Worm (Caenorhabditis elegans) whole organism, L1 larva: ENCODE measurements around the gene dgn-2.

ENCODE experiments used
- nhr-11 ChIP-seq: fragments of 150-350 bp; optimal IDR thresholded peaks from 2 replicates; lab custom pipeline; 2014; ENCODE audit warnings: missing biosample characterization, missing genetic modification characterization
- nhr-19 ChIP-seq: fragments of 200-800 bp; sonication (Bioruptor generic); conservative IDR thresholded peaks from 2 replicates; pipeline ENCODE4 v1.3.6; 2022; ENCODE audit warnings: missing genetic modification characterization, missing compliant biosample characterization

DNA sequence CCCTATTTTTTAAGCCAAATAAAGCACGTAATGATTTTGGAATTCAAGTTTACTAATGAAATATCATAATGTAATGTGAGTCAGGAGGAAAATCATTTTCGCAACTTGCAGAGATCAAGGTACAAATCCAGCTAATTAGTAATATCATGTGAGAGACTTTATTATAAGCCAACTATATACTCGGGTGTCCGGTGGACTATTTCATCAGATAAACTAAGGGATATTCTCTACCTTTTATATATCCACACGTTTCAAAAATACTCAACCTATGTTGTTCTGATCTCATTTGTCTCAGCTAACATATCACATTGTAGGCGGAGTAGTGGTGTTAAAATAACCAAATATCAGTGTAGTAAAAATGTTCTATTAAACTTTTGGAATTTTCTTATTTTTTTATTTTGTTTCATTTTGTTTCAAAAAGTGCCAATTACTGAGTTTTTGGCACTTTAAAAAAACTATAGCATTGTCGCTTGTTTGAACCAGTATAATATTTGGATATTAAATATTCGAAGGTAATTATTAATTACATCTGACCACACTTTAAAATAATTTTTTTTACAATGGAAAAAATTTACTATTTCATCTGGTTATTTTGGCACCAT, 22.2 kb upstream of the dgn-2 start:
- TF ChIP-seq nhr-11 (tag; lab: Kevin White, UChicago) (peak; percentile 96), nhr-19 (GFP tag; lab: Robert Waterston, UW) (peak; percentile 91)
